Worm (Caenorhabditis elegans) whole organism, mixed stage, embryonic: ENCODE measurements around the gene ceh-92.

Experiments used
- M03D4.4 ChIP-seq: sonication (generic microtip); optimal IDR thresholded peaks from 2 replicates; lab custom pipeline; 2017; ENCODE audit warnings: mild to moderate bottlenecking, missing genetic modification characterization, missing compliant biosample characterization
- bed-3 ChIP-seq: fragments of 200-800 bp; sonication (Bioruptor generic); optimal IDR thresholded peaks from 3 replicates; lab custom pipeline; 2018; ENCODE audit warnings: mild to moderate bottlenecking, missing genetic modification characterization, moderate library complexity, missing compliant biosample characterization
- blmp-1 ChIP-seq: fragments of 150-350 bp; optimal IDR thresholded peaks from 2 replicates; lab custom pipeline; 2014; ENCODE audit warnings: missing biosample characterization, missing genetic modification characterization
- ceh-39 ChIP-seq: fragments of 150-350 bp; optimal IDR thresholded peaks from 2 replicates; lab custom pipeline; 2014; ENCODE audit warnings: missing biosample characterization, missing genetic modification characterization
- ceh-43 ChIP-seq: fragments of 200-800 bp; sonication (Bioruptor generic); optimal IDR thresholded peaks from 2 replicates; lab custom pipeline; 2018; ENCODE audit warnings: mild to moderate bottlenecking, missing genetic modification characterization, moderate library complexity, missing compliant biosample characterization
- ces-1 ChIP-seq: fragments of 150-350 bp; optimal IDR thresholded peaks from 2 replicates; lab custom pipeline; 2014; ENCODE audit warnings: missing biosample characterization, missing genetic modification reagents, missing genetic modification characterization
- cnd-1 ChIP-seq: fragments of 200-800 bp; sonication (Bioruptor generic); optimal IDR thresholded peaks from 2 replicates; lab custom pipeline; 2018; ENCODE audit warnings: mild to moderate bottlenecking, missing genetic modification characterization, missing compliant biosample characterization
- elt-1 ChIP-seq: sonication (generic microtip); optimal IDR thresholded peaks from 2 replicates; lab custom pipeline; 2017; ENCODE audit warnings: missing genetic modification characterization, mild to moderate bottlenecking, missing compliant biosample characterization, antibody characterized with exemption, moderate library complexity, borderline replicate concordance; ENCODE audit not compliant: insufficient read depth
- elt-3 ChIP-seq: fragments of 150-350 bp; optimal IDR thresholded peaks from 2 replicates; lab custom pipeline; 2014; ENCODE audit warnings: missing biosample characterization, missing genetic modification characterization
- ham-2 ChIP-seq: fragments of 200-800 bp; sonication (Bioruptor generic); optimal IDR thresholded peaks from 2 replicates; lab custom pipeline; 2018; ENCODE audit warnings: mild to moderate bottlenecking, missing genetic modification characterization, missing compliant biosample characterization
- lin-13 ChIP-seq: fragments of 150-350 bp; optimal IDR thresholded peaks from 2 replicates; lab custom pipeline; 2014; ENCODE audit warnings: missing biosample characterization, missing genetic modification characterization
- lin-32 ChIP-seq: fragments of 200-800 bp; sonication (Bioruptor generic); optimal IDR thresholded peaks from 2 replicates; lab custom pipeline; 2018; ENCODE audit warnings: mild to moderate bottlenecking, missing genetic modification characterization, missing compliant biosample characterization
- lsy-2 ChIP-seq: fragments of 150-350 bp; optimal IDR thresholded peaks from 2 replicates; lab custom pipeline; 2014; ENCODE audit warnings: missing biosample characterization, missing genetic modification characterization
- mab-5 ChIP-seq: fragments of 150-350 bp; optimal IDR thresholded peaks from 2 replicates; lab custom pipeline; 2014; ENCODE audit warnings: missing biosample characterization, missing genetic modification characterization
- mep-1 ChIP-seq: fragments of 150-350 bp; optimal IDR thresholded peaks from 2 replicates; lab custom pipeline; 2017; ENCODE audit warnings: missing biosample characterization, missing genetic modification reagents, missing genetic modification characterization, inconsistent platforms
- mls-2 ChIP-seq: sonication (generic microtip); optimal IDR thresholded peaks from 2 replicates; lab custom pipeline; 2016; ENCODE audit warnings: mild to moderate bottlenecking, missing genetic modification characterization, moderate library complexity, missing compliant biosample characterization
- nhr-12 ChIP-seq: fragments of 150-350 bp; optimal IDR thresholded peaks from 2 replicates; lab custom pipeline; 2014; ENCODE audit warnings: missing biosample characterization, missing genetic modification characterization
- nhr-2 ChIP-seq: fragments of 150-350 bp; optimal IDR thresholded peaks from 2 replicates; lab custom pipeline; 2014; ENCODE audit warnings: missing biosample characterization, missing genetic modification characterization
- nhr-237 ChIP-seq: fragments of 150-350 bp; optimal IDR thresholded peaks from 2 replicates; lab custom pipeline; 2014; ENCODE audit warnings: missing biosample characterization, missing genetic modification characterization
- nhr-28 ChIP-seq: fragments of 150-350 bp; optimal IDR thresholded peaks from 2 replicates; lab custom pipeline; 2014; ENCODE audit warnings: missing biosample characterization, missing genetic modification characterization
- nhr-76 ChIP-seq: sonication (generic microtip); optimal IDR thresholded peaks from 2 replicates; lab custom pipeline; 2017; ENCODE audit warnings: missing biosample characterization, missing genetic modification characterization
- sem-2 ChIP-seq: fragments of 200-800 bp; sonication (Bioruptor generic); optimal IDR thresholded peaks from 2 replicates; lab custom pipeline; 2018; ENCODE audit warnings: mild to moderate bottlenecking, missing genetic modification characterization, missing compliant biosample characterization
- snpc-4 ChIP-seq: fragments of 150-350 bp; optimal IDR thresholded peaks from 2 replicates; lab custom pipeline; 2014; ENCODE audit warnings: missing biosample characterization, missing genetic modification characterization
- sptf-1 ChIP-seq: sonication (generic microtip); optimal IDR thresholded peaks from 2 replicates; lab custom pipeline; 2017; ENCODE audit warnings: mild to moderate bottlenecking, missing genetic modification characterization, moderate library complexity, missing compliant biosample characterization
- unc-120 ChIP-seq: sonication (generic microtip); optimal IDR thresholded peaks from 2 replicates; lab custom pipeline; 2017; ENCODE audit warnings: missing genetic modification characterization, missing compliant biosample characterization; ENCODE audit not compliant: poor library complexity, severe bottlenecking
- unc-39 ChIP-seq: fragments of 150-350 bp; optimal IDR thresholded peaks from 2 replicates; lab custom pipeline; 2014; ENCODE audit warnings: missing biosample characterization, missing genetic modification characterization
- unc-62 ChIP-seq: fragments of 150-350 bp; optimal IDR thresholded peaks from 2 replicates; lab custom pipeline; 2014; ENCODE audit warnings: missing biosample characterization, missing genetic modification reagents, missing genetic modification characterization
- zip-8 ChIP-seq: fragments of 150-350 bp; optimal IDR thresholded peaks from 2 replicates; lab custom pipeline; 2014; ENCODE audit warnings: missing biosample characterization, missing genetic modification characterization
- ztf-11 ChIP-seq: fragments of 150-350 bp; optimal IDR thresholded peaks from 2 replicates; lab custom pipeline; 2014; ENCODE audit warnings: missing biosample characterization, missing genetic modification characterization

The ceh-92 gene

ce11 chrIII:11581372-11581771 is at the start of gene ceh-92, which contains the start of gene Y66D12A.6:
Gene ceh-92 (plus strand): TSS chrIII:11581600.
Gene Y66D12A.6 (minus strand): TSS chrIII:11581402.
- no peak for TF ChIP-seq blmp-1
- no peak for TF ChIP-seq cnd-1
- TF ChIP-seq lsy-2 (tag; lab: Kevin White, UChicago) = no peak
- TF ChIP-seq sptf-1 (tag; lab: Kevin White, UChicago) = no peak

- TF ChIP-seq sptf-1 (tag; lab: Kevin White, UChicago) = no peak
- no peak for TF ChIP-seq sem-2
- TF ChIP-seq ztf-11 = no peak
- TF ChIP-seq nhr-2 (tag; lab: Kevin White, UChicago) = no peak
- TF ChIP-seq nhr-28 (tag; lab: Kevin White, UChicago) = no peak
- TF ChIP-seq lin-32 (GFP tag; lab: Kevin White, UChicago) = no peak
Measured at ce11 chrIII:11534624-11535079, 46.7 kb upstream of the ceh-92 start, which contains the start of gene nrps-1. Gene nrps-1 (plus strand): TSS chrIII:11534674.

- TF ChIP-seq unc-120 (tag; lab: Kevin White, UChicago) (no peak), nhr-28 (tag; lab: Kevin White, UChicago) (no peak)
Measured at ce11 chrIII:11535453-11535852, 45.9 kb upstream of the ceh-92 start.

ce11 chrIII:11544947-11545346 is 36.5 kb upstream of the ceh-92 start:
- TF ChIP-seq mls-2 (tag; lab: Kevin White, UChicago) (no peak), lin-13 (tag; lab: Kevin White, UChicago) (no peak), ceh-43 (GFP tag; lab: Kevin White, UChicago) (no peak), nhr-12 (tag; lab: Kevin White, UChicago) (no peak), ces-1 (GFP tag; lab: Kevin White, UChicago) (no peak)

- TF ChIP-seq blmp-1 (no peak), ceh-39 (tag; lab: Kevin White, UChicago) (no peak), mab-5 (no peak)
Measured at ce11 chrIII:11548070-11548469, 33.3 kb upstream of the ceh-92 start, which contains the start of gene Y66D12A.13. Gene Y66D12A.13 (plus strand): TSS chrIII:11548370.

ce11 chrIII:11554701-11555111 is 26.7 kb upstream of the ceh-92 start:
- no peak for TF ChIP-seq nhr-28 (tag; lab: Kevin White, UChicago)
- TF ChIP-seq mab-5 = no peak
- no peak for TF ChIP-seq elt-3
- TF ChIP-seq lsy-2 (tag; lab: Kevin White, UChicago) = no peak
- no peak for TF ChIP-seq nhr-12 (tag; lab: Kevin White, UChicago)
- TF ChIP-seq mep-1 (tag; lab: Kevin White, UChicago) = no peak
- no peak for TF ChIP-seq unc-39 (tag; lab: Kevin White, UChicago)
- TF ChIP-seq cnd-1 = no peak
- TF ChIP-seq sem-2 = no peak
- TF ChIP-seq unc-62 (GFP tag; lab: Kevin White, UChicago) = no peak
- TF ChIP-seq bed-3 (GFP tag; lab: Kevin White, UChicago) = no peak
- no peak for TF ChIP-seq lin-32 (GFP tag; lab: Kevin White, UChicago)
- no peak for TF ChIP-seq ceh-43 (GFP tag; lab: Kevin White, UChicago)
- no peak for TF ChIP-seq nhr-76 (tag; lab: Kevin White, UChicago)
- TF ChIP-seq nhr-2 (tag; lab: Kevin White, UChicago) = no peak
- TF ChIP-seq lin-13 (tag; lab: Kevin White, UChicago) = no peak
- no peak for TF ChIP-seq blmp-1
- TF ChIP-seq zip-8 = no peak
- no peak for TF ChIP-seq ceh-39 (tag; lab: Kevin White, UChicago)
- no peak for TF ChIP-seq snpc-4 (tag; lab: Kevin White, UChicago)

- TF ChIP-seq blmp-1 (no peak), nhr-237 (no peak)
Measured at ce11 chrIII:11556860-11557259, 24.5 kb upstream of the ceh-92 start.

ce11 chrIII:11558251-11558650 is 23.1 kb upstream of the ceh-92 start:
- TF ChIP-seq M03D4.4 (tag; lab: Kevin White, UChicago) = no peak
- peak; percentile 1 for TF ChIP-seq ceh-43 (GFP tag; lab: Kevin White, UChicago)
- TF ChIP-seq sptf-1 (tag; lab: Kevin White, UChicago) = peak; percentile 4
- TF ChIP-seq ham-2 (GFP tag; lab: Kevin White, UChicago) = peak; percentile 87
- TF ChIP-seq elt-1 (tag; lab: Kevin White, UChicago) = peak; percentile 64
